Fruit fly (Drosophila melanogaster) whole organism, embryonic: Measurements from ENCODE around the gene CG10283.

ENCODE experiments used
- Awh ChIP-seq: fragments of 200-800 bp; sonication (Bioruptor generic); IDR thresholded peaks from 2 replicates; pipeline ENCODE4, ENCODE4 v1.3.6; 2022; ENCODE audit warnings: missing biosample characterization, missing genetic modification characterization
- CG11560 ChIP-seq: fragments of 200-800 bp; sonication (Bioruptor generic); IDR thresholded peaks from 3 replicates; pipeline ENCODE4 v1.3.6; 2022; ENCODE audit warnings: missing biosample characterization, missing genetic modification characterization
- CG11695 ChIP-seq: fragments of 200-800 bp; sonication (Bioruptor generic); IDR thresholded peaks from 3 replicates; pipeline ENCODE4 v1.3.6; 2022; ENCODE audit warnings: missing biosample characterization, missing genetic modification characterization
- CG13296 ChIP-seq: fragments of 200-800 bp; sonication (Bioruptor generic); optimal IDR thresholded peaks from 3 replicates; lab custom pipeline; 2018; ENCODE audit warnings: missing biosample characterization, mild to moderate bottlenecking, missing genetic modification characterization
- CG13894 ChIP-seq: fragments of 200-800 bp; sonication (Bioruptor generic); optimal IDR thresholded peaks from 3 replicates; lab custom pipeline; 2018; ENCODE audit warnings: missing biosample characterization, mild to moderate bottlenecking, missing genetic modification characterization, moderate library complexity
- CG14441 ChIP-seq: fragments of 200-800 bp; sonication (Bioruptor generic); IDR thresholded peaks from 2 replicates; pipeline ENCODE4 v1.3.6; 2022; ENCODE audit warnings: missing biosample characterization, missing genetic modification characterization
- CG17612 ChIP-seq: fragments of 200-800 bp; sonication (Bioruptor generic); IDR thresholded peaks from 2 replicates; pipeline ENCODE4 v1.3.6; 2022; ENCODE audit warnings: missing biosample characterization, missing genetic modification characterization
- CG18764 ChIP-seq: fragments of 200-800 bp; sonication (Bioruptor generic); optimal IDR thresholded peaks from 3 replicates; lab custom pipeline; 2016; ENCODE audit warnings: missing biosample characterization, missing genetic modification characterization
- CG2199 ChIP-seq: fragments of 200-800 bp; sonication (Bioruptor generic); IDR thresholded peaks from 3 replicates; pipeline ENCODE4 v1.3.6; 2022; ENCODE audit warnings: missing biosample characterization, missing genetic modification characterization
- CG30403 ChIP-seq: fragments of 200-800 bp; sonication (Bioruptor generic); optimal IDR thresholded peaks from 3 replicates; lab custom pipeline; 2016; ENCODE audit warnings: missing biosample characterization, missing genetic modification characterization
- CG31224 ChIP-seq: fragments of 200-800 bp; sonication (Bioruptor generic); IDR thresholded peaks from 2 replicates; pipeline ENCODE4 v1.3.6; 2022; ENCODE audit warnings: missing biosample characterization, missing genetic modification characterization
- CG3163 ChIP-seq: fragments of 200-800 bp; sonication (Bioruptor generic); optimal IDR thresholded peaks from 3 replicates; lab custom pipeline; 2016; ENCODE audit warnings: missing biosample characterization, missing genetic modification characterization
- CG3847 ChIP-seq: fragments of 200-800 bp; sonication (Bioruptor generic); IDR thresholded peaks from 2 replicates; pipeline ENCODE4 v1.3.6; 2022; ENCODE audit warnings: missing biosample characterization, missing genetic modification characterization
- CG4424 ChIP-seq: fragments of 200-800 bp; sonication (Bioruptor generic); optimal IDR thresholded peaks from 3 replicates; lab custom pipeline; 2016; ENCODE audit warnings: missing biosample characterization, missing genetic modification characterization
- CG6272 ChIP-seq: fragments of 200-800 bp; sonication (Bioruptor generic); IDR thresholded peaks from 2 replicates; pipeline ENCODE4 v1.3.6; 2022; ENCODE audit warnings: missing biosample characterization, missing genetic modification characterization
- CG6654 ChIP-seq: fragments of 200-800 bp; sonication (Bioruptor generic); optimal IDR thresholded peaks from 2 replicates; lab custom pipeline; 2017; ENCODE audit warnings: missing biosample characterization, mild to moderate bottlenecking, missing genetic modification characterization
- CG7357 ChIP-seq: fragments of 200-800 bp; sonication (Bioruptor generic); IDR thresholded peaks from 3 replicates; pipeline ENCODE4 v1.3.6; 2022; ENCODE audit warnings: missing biosample characterization, missing genetic modification characterization
- CG7987 ChIP-seq: fragments of 200-800 bp; sonication (Bioruptor generic); optimal IDR thresholded peaks from 2 replicates; lab custom pipeline; 2018; ENCODE audit warnings: missing biosample characterization, mild to moderate bottlenecking, missing genetic modification characterization, moderate library complexity
- CG8089 ChIP-seq: fragments of 200-800 bp; sonication (Bioruptor generic); optimal IDR thresholded peaks from 3 replicates; lab custom pipeline; 2016; ENCODE audit warnings: missing biosample characterization, missing genetic modification characterization
- CG8765 ChIP-seq: fragments of 200-800 bp; sonication (Bioruptor generic); IDR thresholded peaks from 2 replicates; pipeline ENCODE4 v1.3.6; 2022; ENCODE audit warnings: missing biosample characterization, missing genetic modification characterization
- CG9817 ChIP-seq: fragments of 200-800 bp; sonication (Bioruptor generic); optimal IDR thresholded peaks from 2 replicates; lab custom pipeline; 2018; ENCODE audit warnings: missing biosample characterization, mild to moderate bottlenecking, missing genetic modification characterization, moderate library complexity
- Camta ChIP-seq: fragments of 200-800 bp; sonication (Bioruptor generic); optimal IDR thresholded peaks from 2 replicates; lab custom pipeline; 2016; ENCODE audit warnings: missing biosample characterization, missing genetic modification characterization
- CoRest ChIP-seq: fragments of 200-800 bp; sonication (Bioruptor generic); optimal IDR thresholded peaks from 3 replicates; lab custom pipeline; 2018; ENCODE audit warnings: missing biosample characterization, mild to moderate bottlenecking, missing genetic modification characterization, moderate library complexity
- Drgx ChIP-seq: fragments of 200-800 bp; sonication (Bioruptor generic); IDR thresholded peaks from 2 replicates; pipeline ENCODE4 v1.3.6; 2022; ENCODE audit warnings: missing biosample characterization, missing genetic modification characterization
- Ets97D ChIP-seq: fragments of 200-800 bp; sonication (Bioruptor generic); optimal IDR thresholded peaks from 3 replicates; lab custom pipeline; 2016; ENCODE audit warnings: missing biosample characterization, missing genetic modification characterization
- Fer2 ChIP-seq: fragments of 200-800 bp; sonication (Bioruptor generic); optimal IDR thresholded peaks from 2 replicates; lab custom pipeline; 2018; ENCODE audit warnings: missing biosample characterization, mild to moderate bottlenecking, missing genetic modification characterization, moderate library complexity
- HLH54F ChIP-seq: fragments of 200-800 bp; sonication (Bioruptor generic); optimal IDR thresholded peaks from 3 replicates; lab custom pipeline; 2016; ENCODE audit warnings: missing biosample characterization, missing genetic modification characterization
- HmgZ ChIP-seq: fragments of 200-800 bp; sonication (Bioruptor generic); optimal IDR thresholded peaks from 2 replicates; lab custom pipeline; 2018; ENCODE audit warnings: missing biosample characterization, mild to moderate bottlenecking, missing genetic modification characterization
- Jarid2 ChIP-seq: fragments of 200-800 bp; sonication (Bioruptor generic); optimal IDR thresholded peaks from 3 replicates; lab custom pipeline; 2017; ENCODE audit warnings: mild to moderate bottlenecking, missing biosample characterization, missing genetic modification reagents, missing genetic modification characterization
- Lhr ChIP-seq: fragments of 200-800 bp; sonication (Bioruptor generic); optimal IDR thresholded peaks from 3 replicates; lab custom pipeline; 2017; ENCODE audit warnings: mild to moderate bottlenecking, missing biosample characterization, missing genetic modification reagents, missing genetic modification characterization
- Lim3 ChIP-seq: fragments of 200-800 bp; sonication (Bioruptor generic); IDR thresholded peaks from 2 replicates; pipeline ENCODE4 v1.3.6; 2022; ENCODE audit warnings: missing biosample characterization, missing genetic modification characterization
- Med ChIP-seq: fragments of 200-800 bp; sonication (Bioruptor generic); peaks from one replicate; lab custom pipeline; 2016; ENCODE audit warnings: missing biosample characterization, missing genetic modification characterization, mild to moderate bottlenecking, inconsistent platforms, moderate library complexity
- Mrtf ChIP-seq: fragments of 200-800 bp; sonication (Bioruptor generic); IDR thresholded peaks from 3 replicates; pipeline ENCODE4 v1.3.6; 2022; ENCODE audit warnings: missing biosample characterization, missing genetic modification characterization
- Rx ChIP-seq: fragments of 200-800 bp; sonication (Bioruptor generic); IDR thresholded peaks from 2 replicates; pipeline ENCODE4 v1.3.6; 2022; ENCODE audit warnings: missing biosample characterization, missing genetic modification characterization
- Sox102F ChIP-seq: fragments of 200-800 bp; sonication (Bioruptor generic); optimal IDR thresholded peaks from 2 replicates; lab custom pipeline; 2018; ENCODE audit warnings: missing biosample characterization, mild to moderate bottlenecking, missing genetic modification characterization, moderate library complexity
- bsh ChIP-seq, 2 experiments: fragments of 200-800 bp; sonication (Bioruptor generic); optimal IDR thresholded peaks; 2 replicates each; lab custom pipeline; 2017 to 2018; ENCODE audit warnings: mild to moderate bottlenecking in 2 of 2, missing biosample characterization in 2 of 2, missing genetic modification characterization in 2 of 2, moderate library complexity in 1 of 2
- cg ChIP-seq: fragments of 200-800 bp; sonication (Bioruptor generic); optimal IDR thresholded peaks from 3 replicates; lab custom pipeline; 2019; ENCODE audit warnings: missing biosample characterization, mild to moderate bottlenecking, missing genetic modification characterization, moderate library complexity
- crp ChIP-seq, 2 experiments: fragments of 200-800 bp; sonication (Bioruptor generic); optimal IDR thresholded peaks; 2 replicates in 1 of 2; 3 replicates in 1 of 2; lab custom pipeline; 2017; ENCODE audit warnings: missing biosample characterization in 2 of 2, missing genetic modification characterization in 2 of 2, mild to moderate bottlenecking in 1 of 2, moderate library complexity in 1 of 2
- danr ChIP-seq: fragments of 200-800 bp; sonication (Bioruptor generic); IDR thresholded peaks from 2 replicates; pipeline ENCODE4 v1.3.6; 2022; ENCODE audit warnings: missing biosample characterization, missing genetic modification characterization
- inv ChIP-seq: fragments of 200-800 bp; sonication (Bioruptor generic); IDR thresholded peaks from 2 replicates; pipeline ENCODE4 v1.3.6; 2022; ENCODE audit warnings: missing biosample characterization, missing genetic modification characterization; ENCODE audit not compliant: partially characterized antibody
- lbe ChIP-seq: fragments of 200-800 bp; sonication (Bioruptor generic); optimal IDR thresholded peaks from 2 replicates; lab custom pipeline; 2016; ENCODE audit warnings: missing biosample characterization, mild to moderate bottlenecking, missing genetic modification characterization
- lov ChIP-seq, 2 experiments: fragments of 200-800 bp in 1 of 2; fragments of >200 bp in 1 of 2; sonication (Bioruptor generic) in 1 of 2; IDR thresholded peaks in 1 of 2; optimal IDR thresholded peaks in 1 of 2; 2 replicates in 1 of 2; 3 replicates in 1 of 2; pipeline versions ENCODE4 v1.3.6 to Lab custom; 2017 to 2022; ENCODE audit warnings: missing biosample characterization in 1 of 2, missing genetic modification characterization in 1 of 2
- nom ChIP-seq: fragments of 200-800 bp; sonication (Bioruptor generic); optimal IDR thresholded peaks from 2 replicates; lab custom pipeline; 2017; ENCODE audit warnings: missing biosample characterization, missing genetic modification characterization, mild to moderate bottlenecking, moderate library complexity, missing genetic modification reagents
- otp ChIP-seq: fragments of 200-800 bp; sonication (Bioruptor generic); IDR thresholded peaks from 3 replicates; pipeline ENCODE4, ENCODE4 v1.3.6; 2022; ENCODE audit warnings: missing biosample characterization, missing genetic modification characterization
- slp2 ChIP-seq: fragments of 200-800 bp; sonication (Bioruptor generic); optimal IDR thresholded peaks from 2 replicates; lab custom pipeline; 2016; ENCODE audit warnings: missing biosample characterization, missing genetic modification characterization
- sob ChIP-seq: fragments of 200-800 bp; sonication (Bioruptor generic); IDR thresholded peaks from 2 replicates; pipeline ENCODE4 v1.3.6; 2022; ENCODE audit warnings: missing biosample characterization, missing genetic modification characterization
- tgo ChIP-seq: fragments of 200-800 bp; sonication (Bioruptor generic); IDR thresholded peaks from 3 replicates; pipeline ENCODE4 v1.3.6; 2022; ENCODE audit warnings: missing biosample characterization, missing genetic modification characterization
- toy ChIP-seq: fragments of 200-800 bp; sonication (Bioruptor generic); IDR thresholded peaks from 2 replicates; pipeline ENCODE4 v1.3.6; 2022; ENCODE audit warnings: missing biosample characterization, missing genetic modification characterization
- zen ChIP-seq: fragments of 200-800 bp; sonication (Bioruptor generic); optimal IDR thresholded peaks from 3 replicates; lab custom pipeline; 2018; ENCODE audit warnings: missing biosample characterization, mild to moderate bottlenecking, missing genetic modification characterization, moderate library complexity

The CG10283 gene

DNA sequence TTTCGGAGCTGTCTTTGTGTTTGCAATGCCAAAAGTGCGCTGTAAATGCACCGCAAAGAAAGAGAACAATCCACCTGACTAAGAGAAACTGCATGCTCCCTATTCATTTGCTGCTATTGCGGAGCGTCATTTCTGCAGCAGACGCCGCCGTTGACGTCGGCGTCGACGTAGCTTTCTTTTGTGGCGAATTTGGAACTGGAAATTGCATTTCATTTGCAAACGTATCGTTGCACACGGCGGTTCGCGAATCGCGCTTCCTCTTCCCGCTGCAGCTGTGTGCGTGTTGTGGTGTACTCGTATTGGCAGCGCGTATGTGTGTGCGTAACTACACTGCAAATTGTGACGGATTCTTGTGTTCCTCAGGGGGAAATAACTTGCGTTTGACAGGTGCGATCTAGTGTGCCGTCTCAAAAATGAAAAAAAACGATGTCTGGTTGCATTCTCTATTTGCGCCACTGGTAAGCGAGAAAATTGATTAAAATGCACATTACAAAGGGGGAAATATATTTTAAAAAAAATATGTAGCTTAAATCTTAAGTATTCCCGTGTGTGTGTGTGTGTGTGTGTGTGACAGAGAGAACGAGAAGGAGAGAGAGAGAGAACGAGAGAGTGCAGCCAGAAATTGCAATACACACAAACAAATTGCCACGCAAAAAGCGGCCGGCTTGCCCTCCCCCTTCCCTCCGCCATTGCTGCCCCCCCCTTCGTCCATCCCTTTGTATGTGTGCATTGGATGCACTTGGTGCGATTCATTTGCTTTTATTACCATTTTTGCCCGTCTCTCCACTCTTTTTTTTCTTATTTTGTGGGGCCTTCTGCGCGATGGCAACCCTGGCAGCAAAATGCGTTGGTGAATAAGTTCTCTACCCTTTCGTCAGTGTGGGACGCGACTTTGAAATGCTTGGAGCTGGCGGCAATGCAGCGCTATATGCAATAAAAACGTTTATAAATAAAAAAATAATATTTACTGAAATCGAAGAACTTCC lies 28.5 kb downstream of the CG10283 start:
- TF ChIP-seq Fer2 (no peak), CG8765 (GFP tag; lab: Robert Waterston, UW) (no peak), CG30403 (GFP tag; lab: Kevin White, UChicago) (no peak), toy (GFP tag; lab: Robert Waterston, UW) (no peak), CG8089 (GFP tag; lab: Kevin White, UChicago) (no peak), Rx (GFP tag; lab: Robert Waterston, UW) (no peak), CG31224 (GFP tag; lab: Robert Waterston, UW) (no peak), Lhr (GFP tag; lab: Kevin White, UChicago) (no peak), danr (GFP tag; lab: Robert Waterston, UW) (no peak), Ets97D (GFP tag; lab: Kevin White, UChicago) (no peak), HLH54F (no peak), HmgZ (tag; lab: Kevin White, UChicago) (no peak), Mrtf (no peak), Awh (GFP tag; lab: Robert Waterston, UW) (no peak), CG3163 (GFP tag; lab: Kevin White, UChicago) (no peak), sob (GFP tag; lab: Robert Waterston, UW) (no peak), Lim3 (GFP tag; lab: Robert Waterston, UW) (no peak), lov (optimal IDR thresholded peaks at IDR 0.05; lab: Kevin White, UChicago) (no peak), lov (GFP tag; IDR thresholded peaks at IDR 0.05; lab: Robert Waterston, UW) (no peak), CG9817 (tag; lab: Kevin White, UChicago) (no peak), CG3847 (GFP tag; lab: Robert Waterston, UW) (no peak), CG7357 (GFP tag; lab: Robert Waterston, UW) (no peak), cg (GFP tag; lab: Kevin White, UChicago) (peak; percentile 23), CG14441 (GFP tag; lab: Robert Waterston, UW) (peak; percentile 6; the same call in 1 of the 2 replicates), Jarid2 (GFP tag; lab: Kevin White, UChicago) (no peak), CoRest (tag; lab: Kevin White, UChicago) (no peak), Camta (no peak), slp2 (GFP tag; lab: Kevin White, UChicago) (no peak), lbe (peak; percentile 55), crp (GFP tag; optimal IDR thresholded peaks at IDR 0.05; lab: Kevin White, UChicago) (no peak), nom (peak; percentile 100), CG7987 (GFP tag; lab: Kevin White, UChicago) (no peak), CG13296 (GFP tag; lab: Kevin White, UChicago) (no peak), Sox102F (no peak), otp (GFP tag; lab: Robert Waterston, UW) (no peak), zen (tag; lab: Kevin White, UChicago) (no peak), CG6654 (no peak), tgo (no peak), CG11560 (tag; lab: Robert Waterston, UW) (no peak), CG13894 (no peak), CG4424 (GFP tag; lab: Kevin White, UChicago) (no peak), Drgx (peak; percentile 99), inv (GFP tag; lab: Robert Waterston, UW) (no peak), CG2199 (GFP tag; lab: Robert Waterston, UW) (0 out of 3 replicates have a peak, but pooled peaks have one; percentile 28), CG17612 (GFP tag; lab: Robert Waterston, UW) (no peak), CG6272 (GFP tag; lab: Robert Waterston, UW) (no peak), CG18764 (GFP tag; lab: Kevin White, UChicago) (no peak), CG11695 (no peak), Med (GFP tag; lab: Kevin White, UChicago) (peak; percentile 61), bsh (GFP tag; optimal IDR thresholded peaks at IDR 0.05; lab: Kevin White, UChicago) (peak in 1 of 2 experiments; percentile 99)
